Worm (Caenorhabditis elegans) whole organism, early embryonic: ENCODE measurements around the gene F32D8.2.

Experiments
- ama-1 ChIP-seq: fragments of 150-350 bp; optimal IDR thresholded peaks from 2 replicates; lab custom pipeline; 2014
- ceh-13 ChIP-seq: fragments of 200-800 bp; sonication (Bioruptor generic); optimal IDR thresholded peaks from 2 replicates; lab custom pipeline; 2018; ENCODE audit warnings: mild to moderate bottlenecking, missing genetic modification characterization, missing compliant biosample characterization
- flt-1 ChIP-seq: fragments of 200-800 bp; sonication (Bioruptor generic); IDR thresholded peaks from 2 replicates; pipeline ENCODE4 v1.3.6; 2022; ENCODE audit warnings: missing genetic modification characterization, missing compliant biosample characterization
- hmbx-1 ChIP-seq: sonication (generic microtip); optimal IDR thresholded peaks from 2 replicates; lab custom pipeline; 2016; ENCODE audit warnings: mild to moderate bottlenecking, missing genetic modification characterization, missing compliant biosample characterization
- pes-1 ChIP-seq: fragments of 200-800 bp; sonication (Bioruptor generic); IDR thresholded peaks from 2 replicates; pipeline ENCODE4 v1.3.6; 2022; ENCODE audit warnings: missing genetic modification reagents, missing genetic modification characterization, missing compliant biosample characterization
- scrt-1 ChIP-seq: fragments of 200-800 bp; sonication (Bioruptor generic); IDR thresholded peaks from 2 replicates; pipeline ENCODE4 v1.3.6; 2022; ENCODE audit warnings: missing genetic modification characterization, missing compliant biosample characterization
- sea-1 ChIP-seq: fragments of 200-800 bp; sonication (Bioruptor generic); conservative IDR thresholded peaks from 2 replicates; pipeline ENCODE4 v1.3.6; 2022; ENCODE audit warnings: missing genetic modification characterization, missing compliant biosample characterization

DNA sequence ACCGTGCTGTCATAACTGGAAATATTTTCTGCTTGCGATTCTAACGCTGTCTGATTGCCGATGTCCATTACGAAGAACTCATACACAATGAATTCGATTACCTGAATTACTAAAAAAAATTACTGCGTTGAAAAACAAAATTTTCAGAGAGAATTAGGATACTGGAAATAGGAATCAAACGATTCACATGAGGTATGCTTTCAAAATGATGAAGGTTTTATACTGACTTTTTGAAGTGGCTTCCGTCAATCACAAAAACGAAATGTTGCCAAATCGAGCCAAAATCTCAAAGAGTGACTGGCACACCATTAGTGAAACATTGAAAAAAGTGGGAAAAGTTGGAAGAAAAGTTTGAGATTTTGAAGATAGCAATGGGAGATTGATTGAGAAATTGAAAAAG, 25.5 kb downstream of the F32D8.2 start, which contains the start of gene zzz-1:
- TF ChIP-seq ama-1 (lab: Kevin White, UChicago): no peak
- no peak for TF ChIP-seq scrt-1 (GFP tag; lab: Robert Waterston, UW)
- no peak for TF ChIP-seq hmbx-1 (tag; lab: Kevin White, UChicago)
- no peak for TF ChIP-seq pes-1
- no peak for TF ChIP-seq flt-1 (GFP tag; lab: Robert Waterston, UW)
- no peak for TF ChIP-seq ceh-13
- TF ChIP-seq sea-1: no peak
